Fruit fly (Drosophila melanogaster): Measurements from ENCODE around the gene Ddrgk1.

Gene Ddrgk1

DNA sequence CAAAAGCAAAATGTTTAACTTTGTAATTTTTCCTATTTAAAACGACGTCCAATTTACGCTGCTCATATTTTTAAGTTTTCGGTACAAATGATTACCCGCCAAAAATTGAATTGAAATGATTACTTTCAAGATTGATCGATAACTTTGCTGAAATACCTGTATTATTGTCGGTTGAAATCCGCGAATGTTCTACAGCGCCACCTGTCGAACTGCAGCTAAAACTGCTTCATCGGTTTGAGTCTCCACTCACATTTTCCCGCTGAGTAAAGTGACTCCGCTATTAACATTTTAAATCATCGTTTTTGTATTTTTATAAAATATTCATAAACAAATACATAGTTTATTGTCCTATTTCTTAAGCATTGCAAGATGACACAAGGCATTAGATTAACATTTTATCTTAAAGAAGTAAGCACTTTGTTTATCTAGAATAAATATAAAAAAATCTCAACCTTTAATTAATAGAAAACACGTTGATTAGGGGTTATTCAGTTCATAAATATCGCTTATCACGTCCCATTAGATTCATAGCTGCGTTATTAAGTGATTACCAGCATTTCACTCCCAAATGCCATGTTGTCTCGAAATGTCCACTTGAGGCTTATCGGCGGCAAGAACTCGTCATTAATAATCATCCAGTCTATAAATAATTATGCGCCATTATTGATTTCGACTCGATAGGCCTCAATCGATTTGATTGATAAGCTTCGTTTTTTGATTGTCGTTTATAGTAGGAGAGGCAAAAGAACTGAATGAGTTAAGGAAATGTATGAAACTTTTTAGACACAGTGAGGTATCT is 35.1 kb upstream of the Ddrgk1 start (continued):
- TF ChIP-seq CG8478 (optimal IDR thresholded peaks at IDR 0.05), result peak; percentile 49
- TF ChIP-seq Drgx (GFP tag; IDR thresholded peaks at IDR 0.05), result no peak
- TF ChIP-seq Opbp (GFP tag; IDR thresholded peaks at IDR 0.05; ENCODE audit: partially characterized antibody), result peak; percentile 46; the same call in 1 of the 3 replicates
- TF ChIP-seq Bgb (GFP tag; IDR thresholded peaks at IDR 0.05; ENCODE audit: partially characterized antibody), result peak; percentile 62
- peak; percentile 18; the same call in 1 of the 2 replicates for TF ChIP-seq onecut (GFP tag; IDR thresholded peaks at IDR 0.05)
- no peak for TF ChIP-seq NC2β (GFP tag; optimal IDR thresholded peaks at IDR 0.05)
- TF ChIP-seq Abd-B (GFP tag; optimal IDR thresholded peaks at IDR 0.05), result no peak
- TF ChIP-seq CG7786 (GFP tag; optimal IDR thresholded peaks at IDR 0.05), result no peak
- peak; percentile 56 for TF ChIP-seq CG6791 (GFP tag; IDR thresholded peaks at IDR 0.05; ENCODE audit: partially characterized antibody)
- TF ChIP-seq E2f2 (GFP tag; IDR thresholded peaks at IDR 0.05), result peak; percentile 88
- TF ChIP-seq ttk (GFP tag; IDR thresholded peaks at IDR 0.05), result no peak
- TF ChIP-seq nmo (GFP tag; optimal IDR thresholded peaks at IDR 0.05), result peak; percentile 27
- no peak for TF ChIP-seq GATAe (GFP tag; conservative IDR thresholded peaks at IDR 0.05)
- TF ChIP-seq CG14860 (GFP tag; IDR thresholded peaks at IDR 0.05; ENCODE audit: partially characterized antibody), result 0 out of 3 replicates have a peak, but pooled peaks have one; percentile 8
- 0 out of 3 replicates have a peak, but pooled peaks have one; percentile 32 for TF ChIP-seq ci (GFP tag; IDR thresholded peaks at IDR 0.05)
- no peak for TF ChIP-seq NC2α (GFP tag; optimal IDR thresholded peaks at IDR 0.05)
- no peak for TF ChIP-seq CG12942 (GFP tag; optimal IDR thresholded peaks at IDR 0.05)
- TF ChIP-seq fd3F (GFP tag; optimal IDR thresholded peaks at IDR 0.05), result no peak
- peak; percentile 76 for TF ChIP-seq pzg (GFP tag; optimal IDR thresholded peaks at IDR 0.05)
- no peak for TF ChIP-seq Dfd (GFP tag; optimal IDR thresholded peaks at IDR 0.05)
- peak; percentile 43; the same call in 1 of the 2 replicates for TF ChIP-seq CG32532 (GFP tag; IDR thresholded peaks at IDR 0.05)
- TF ChIP-seq CG11398 (GFP tag; optimal IDR thresholded peaks at IDR 0.05), result no peak
- TF ChIP-seq rib (GFP tag; IDR thresholded peaks at IDR 0.05), result peak; percentile 97
- TF ChIP-seq otp (GFP tag; IDR thresholded peaks at IDR 0.05), result no peak
- peak; percentile 64 for TF ChIP-seq tna (GFP tag; IDR thresholded peaks at IDR 0.05; ENCODE audit: partially characterized antibody)
- peak; percentile 22; the same call in 1 of the 2 replicates for TF ChIP-seq inv (GFP tag; IDR thresholded peaks at IDR 0.05; ENCODE audit: partially characterized antibody)
- TF ChIP-seq CG34376 (GFP tag; optimal IDR thresholded peaks at IDR 0.05), result peak; percentile 37
- no peak for TF ChIP-seq Taf1 (GFP tag; IDR thresholded peaks at IDR 0.05)
- TF ChIP-seq CG13775 (GFP tag; optimal IDR thresholded peaks at IDR 0.05), result no peak
- TF ChIP-seq row (GFP tag; IDR thresholded peaks at IDR 0.05), result no peak; the same call in 2 of the 3 replicates
- TF ChIP-seq PHDP (tag; optimal IDR thresholded peaks at IDR 0.05), result no peak
- no peak for TF ChIP-seq zfh2 (GFP tag; optimal IDR thresholded peaks at IDR 0.05)
- TF ChIP-seq Dbx (GFP tag; IDR thresholded peaks at IDR 0.05), result no peak
- TF ChIP-seq cato (GFP tag; optimal IDR thresholded peaks at IDR 0.05; ENCODE audit: borderline replicate concordance), result no peak
- TF ChIP-seq D19A (tag; optimal IDR thresholded peaks at IDR 0.05), result peak; percentile 8
- TF ChIP-seq twi (tag; optimal IDR thresholded peaks at IDR 0.05), result no peak
- peak; percentile 71 for TF ChIP-seq CG13287 (GFP tag; IDR thresholded peaks at IDR 0.05; ENCODE audit: partially characterized antibody)
- TF ChIP-seq Ets65A (GFP tag), result no peak
- no peak for TF ChIP-seq CG3847 (GFP tag; IDR thresholded peaks at IDR 0.05)
- peak; percentile 59 for TF ChIP-seq Ets97D (GFP tag; optimal IDR thresholded peaks at IDR 0.05)
- peak; percentile 68 for TF ChIP-seq vvl (GFP tag; IDR thresholded peaks at IDR 0.05)
- peak; percentile 26; the same call in 1 of the 2 replicates for TF ChIP-seq ato (GFP tag; IDR thresholded peaks at IDR 0.05; ENCODE audit: partially characterized antibody)
- peak; percentile 66 for TF ChIP-seq sd (tag; optimal IDR thresholded peaks at IDR 0.05)
- no peak for TF ChIP-seq Sry-β (GFP tag; optimal IDR thresholded peaks at IDR 0.05)
- no peak for TF ChIP-seq CrebB (tag; optimal IDR thresholded peaks at IDR 0.05)
- peak; percentile 38 for TF ChIP-seq CG14710 (tag; optimal IDR thresholded peaks at IDR 0.05)
- TF ChIP-seq ara (GFP tag; IDR thresholded peaks at IDR 0.05), result no peak
- TF ChIP-seq Scr (GFP tag; IDR thresholded peaks at IDR 0.05; ENCODE audit: partially characterized antibody), result peak; percentile 43; the same call in 1 of the 2 replicates
- no peak for TF ChIP-seq CG31388 (GFP tag; optimal IDR thresholded peaks at IDR 0.05)
